Worm (Caenorhabditis elegans): ENCODE data around the gene C56E6.7.

C56E6.7 gene

DNA sequence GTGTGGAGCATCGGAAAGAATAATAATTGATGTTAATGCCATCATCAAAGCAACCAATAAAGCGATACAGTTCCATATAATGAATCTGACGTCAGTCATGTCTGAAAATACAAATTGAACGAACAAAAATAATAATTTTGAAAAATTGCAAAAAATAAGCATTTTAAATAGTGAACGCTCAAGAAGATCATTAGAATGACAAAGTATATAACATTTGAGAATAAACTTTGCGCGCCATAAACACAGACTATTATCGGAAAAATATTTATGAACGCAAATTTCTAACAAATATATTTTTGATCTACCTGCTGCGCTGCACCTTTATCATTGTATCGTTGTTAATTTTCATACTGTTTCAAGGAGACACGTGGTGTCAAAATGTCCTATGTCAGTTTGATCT lies 15.0 kb upstream of the C56E6.7 start, which contains the start of gene R05G9.3:
Gene R05G9.3 (minus strand): TSS at position 101 of the 400 bp plus-strand sequence.
- no peak for TF ChIP-seq lir-3 (tag; optimal IDR thresholded peaks at IDR 0.05)
- TF ChIP-seq lim-7 (GFP tag; IDR thresholded peaks at IDR 0.05), result no peak

DNA sequence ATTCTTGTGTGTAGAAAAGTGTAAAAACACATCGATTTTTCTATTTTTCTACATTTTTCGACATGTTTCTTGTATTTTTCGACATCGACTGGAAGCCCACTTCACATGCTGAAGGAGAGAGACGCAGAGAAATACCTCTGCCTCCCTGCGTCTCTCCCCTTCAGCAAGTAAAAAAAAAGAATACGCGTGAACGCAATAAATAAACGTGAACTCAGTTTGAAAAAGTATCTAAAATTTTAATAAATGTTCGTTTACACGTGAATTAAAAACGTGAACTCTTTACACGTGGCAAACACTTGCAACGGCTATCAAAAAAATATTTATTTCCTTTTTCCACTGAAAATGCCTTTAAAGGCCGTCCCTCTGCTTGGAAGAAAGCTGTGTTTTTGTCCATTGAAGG lies 13.6 kb upstream of the C56E6.7 start, which contains the start of gene R05G9.1:
Gene R05G9.1 (plus strand): TSS at position 343 of the 400 bp plus-strand sequence.
- no peak for TF ChIP-seq dmd-8 (GFP tag; IDR thresholded peaks at IDR 0.05)
- no peak for TF ChIP-seq F10B5.3 (tag; optimal IDR thresholded peaks at IDR 0.05)
- no peak for TF ChIP-seq snpc-1.2 (GFP tag; IDR thresholded peaks at IDR 0.05)
- no peak for TF ChIP-seq hlh-11 (tag; optimal IDR thresholded peaks at IDR 0.05)
- TF ChIP-seq F49E8.2 (tag; optimal IDR thresholded peaks at IDR 0.05; ENCODE audit: borderline replicate concordance), result no peak
- TF ChIP-seq mxl-3 (GFP tag; optimal IDR thresholded peaks at IDR 0.05), result no peak
- no peak for TF ChIP-seq snpc-4 (tag; optimal IDR thresholded peaks at IDR 0.05)
- no peak for TF ChIP-seq nhr-6 (tag; optimal IDR thresholded peaks at IDR 0.05)
- TF ChIP-seq dpl-1 (GFP tag; optimal IDR thresholded peaks at IDR 0.05), result no peak
- TF ChIP-seq zip-11 (GFP tag; IDR thresholded peaks at IDR 0.05), result no peak
- TF ChIP-seq madf-5 (GFP tag; IDR thresholded peaks at IDR 0.05), result no peak
- no peak for TF ChIP-seq lin-29 (GFP tag; IDR thresholded peaks at IDR 0.05)
- no peak for TF ChIP-seq set-16 (GFP tag; IDR thresholded peaks at IDR 0.05)
- no peak for TF ChIP-seq nhr-41 (GFP tag; IDR thresholded peaks at IDR 0.05)
- TF ChIP-seq aly-2 (tag; optimal IDR thresholded peaks at IDR 0.05), result no peak
- TF ChIP-seq fkh-10 (GFP tag; optimal IDR thresholded peaks at IDR 0.05), result no peak
- TF ChIP-seq cey-2 (tag; optimal IDR thresholded peaks at IDR 0.05; ENCODE audit: borderline replicate concordance, insufficient read depth), result no peak

DNA sequence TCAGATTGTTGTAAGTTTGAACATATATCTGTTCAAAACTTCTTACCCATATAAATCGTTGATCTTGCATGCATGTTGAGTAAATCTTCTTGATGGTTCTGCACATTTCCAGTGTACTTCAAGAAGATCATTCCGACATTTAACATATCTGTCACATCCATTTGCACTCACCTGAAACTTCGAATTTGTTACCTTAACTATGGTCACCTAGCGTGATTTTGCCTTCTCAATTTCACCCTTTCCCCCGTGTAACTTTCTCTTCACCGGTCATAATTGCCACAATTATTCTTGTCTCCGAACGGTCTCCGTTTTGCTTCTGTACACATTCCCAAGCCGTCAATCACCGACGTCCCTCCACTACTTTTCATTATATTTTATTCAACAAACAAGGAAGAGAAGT lies 3.0 kb upstream of the C56E6.7 start:
- peak in 1 of 2 experiments; percentile 94 for TF ChIP-seq unc-62 (GFP tag; optimal IDR thresholded peaks at IDR 0.05 in 1 of 2)
- TF ChIP-seq unc-62 (tag; optimal IDR thresholded peaks at IDR 0.05), result no peak
- TF ChIP-seq madf-9 (GFP tag; conservative IDR thresholded peaks at IDR 0.05), result no peak

- TF ChIP-seq daf-19 (GFP tag; conservative IDR thresholded peaks at IDR 0.05) (no peak), F10B5.3 (tag; optimal IDR thresholded peaks at IDR 0.05) (no peak), Y48G9A.11 (GFP tag; IDR thresholded peaks at IDR 0.05) (no peak), tag-97 (GFP tag; IDR thresholded peaks at IDR 0.05) (no peak), attf-4 (tag; optimal IDR thresholded peaks at IDR 0.05) (no peak), sdz-12 (GFP tag; optimal IDR thresholded peaks at IDR 0.05) (no peak), nhr-42 (GFP tag; IDR thresholded peaks at IDR 0.05) (no peak), zfp-2 (tag; optimal IDR thresholded peaks at IDR 0.05) (no peak), tra-1 (GFP tag; IDR thresholded peaks at IDR 0.05) (no peak), set-16 (GFP tag; IDR thresholded peaks at IDR 0.05) (no peak), nhr-10 (tag; optimal IDR thresholded peaks at IDR 0.05) (no peak), unc-62 (GFP tag; optimal IDR thresholded peaks at IDR 0.05 in 1 of 2) (no peak), unc-62 (tag; optimal IDR thresholded peaks at IDR 0.05) (no peak), egl-27 (tag; optimal IDR thresholded peaks at IDR 0.05) (no peak), unc-130 (GFP tag; optimal IDR thresholded peaks at IDR 0.05) (no peak), ceh-82 (tag; optimal IDR thresholded peaks at IDR 0.05) (no peak), ceh-62 (tag; optimal IDR thresholded peaks at IDR 0.05) (no peak), nhr-41 (GFP tag; IDR thresholded peaks at IDR 0.05) (no peak), ceh-28 (tag; optimal IDR thresholded peaks at IDR 0.05) (no peak), F44E2.7 (GFP tag; IDR thresholded peaks at IDR 0.05) (no peak), php-3 (GFP tag; IDR thresholded peaks at IDR 0.05) (no peak)
These were observed 2.5 kb upstream of the C56E6.7 start, which contains the start of gene R05G9R.1 for ce11 chrII:6513911-6514310. Gene R05G9R.1, minus strand, starts transcription at chrII:6514011.
